Fruit fly (Drosophila melanogaster) whole organism, embryonic: Measurements from ENCODE around the gene CG2021.

Experiments
- B-H2 ChIP-seq: fragments of 200-800 bp; sonication (Bioruptor generic); optimal IDR thresholded peaks from 2 replicates; lab custom pipeline; 2018; ENCODE audit warnings: missing biosample characterization, mild to moderate bottlenecking, missing genetic modification characterization
- CG10543 ChIP-seq: fragments of 200-800 bp; sonication (Bioruptor generic); optimal IDR thresholded peaks from 3 replicates; lab custom pipeline; 2017; ENCODE audit warnings: missing biosample characterization, mild to moderate bottlenecking, missing genetic modification characterization, moderate library complexity
- CG11560 ChIP-seq: fragments of 200-800 bp; sonication (Bioruptor generic); IDR thresholded peaks from 3 replicates; pipeline ENCODE4 v1.3.6; 2022; ENCODE audit warnings: missing biosample characterization, missing genetic modification characterization
- CG11695 ChIP-seq: fragments of 200-800 bp; sonication (Bioruptor generic); IDR thresholded peaks from 3 replicates; pipeline ENCODE4 v1.3.6; 2022; ENCODE audit warnings: missing biosample characterization, missing genetic modification characterization
- CG12219 ChIP-seq: fragments of 200-800 bp; sonication (Bioruptor generic); optimal IDR thresholded peaks from 3 replicates; lab custom pipeline; 2018; ENCODE audit warnings: missing biosample characterization, mild to moderate bottlenecking, missing genetic modification characterization
- CG14014 ChIP-seq: fragments of 200-800 bp; sonication (Bioruptor generic); IDR thresholded peaks from 2 replicates; pipeline ENCODE4 v1.3.6; 2022; ENCODE audit warnings: missing biosample characterization, missing genetic modification characterization
- CG14667 ChIP-seq: fragments of 200-800 bp; sonication (Bioruptor generic); IDR thresholded peaks from 2 replicates; pipeline ENCODE4 v1.3.6; 2022; ENCODE audit warnings: missing biosample characterization, missing genetic modification characterization
- CG18476 ChIP-seq: fragments of 200-800 bp; sonication (Bioruptor generic); optimal IDR thresholded peaks from 2 replicates; lab custom pipeline; 2016; ENCODE audit warnings: missing biosample characterization, mild to moderate bottlenecking, missing genetic modification characterization
- CG34224 ChIP-seq: fragments of 200-800 bp; sonication (Bioruptor generic); IDR thresholded peaks from 3 replicates; pipeline ENCODE4 v1.3.6; 2022; ENCODE audit warnings: missing biosample characterization, missing genetic modification characterization; ENCODE audit not compliant: partially characterized antibody
- CG34376 ChIP-seq: fragments of 200-800 bp; sonication (Bioruptor generic); optimal IDR thresholded peaks from 2 replicates; lab custom pipeline; 2018; ENCODE audit warnings: missing biosample characterization, mild to moderate bottlenecking, missing genetic modification characterization
- CG34422 ChIP-seq: fragments of 200-800 bp; sonication (Bioruptor generic); IDR thresholded peaks from 3 replicates; pipeline ENCODE4 v1.3.6; 2022; ENCODE audit warnings: missing biosample characterization, missing genetic modification characterization
- CG4360 ChIP-seq: fragments of 200-800 bp; sonication (Bioruptor generic); IDR thresholded peaks from 2 replicates; pipeline ENCODE4 v1.3.6; 2022; ENCODE audit warnings: missing biosample characterization, missing genetic modification characterization
- CG5953 ChIP-seq: fragments of 200-800 bp; sonication (Bioruptor generic); IDR thresholded peaks from 2 replicates; pipeline ENCODE4 v1.3.6; 2022; ENCODE audit warnings: missing biosample characterization, missing genetic modification characterization
- CG7357 ChIP-seq: fragments of 200-800 bp; sonication (Bioruptor generic); IDR thresholded peaks from 3 replicates; pipeline ENCODE4 v1.3.6; 2022; ENCODE audit warnings: missing biosample characterization, missing genetic modification characterization
- CG8089 ChIP-seq: fragments of 200-800 bp; sonication (Bioruptor generic); optimal IDR thresholded peaks from 3 replicates; lab custom pipeline; 2016; ENCODE audit warnings: missing biosample characterization, missing genetic modification characterization
- Dbx ChIP-seq: fragments of 200-800 bp; sonication (Bioruptor generic); IDR thresholded peaks from 3 replicates; pipeline ENCODE4 v1.3.6; 2022; ENCODE audit warnings: missing biosample characterization, missing genetic modification characterization
- Dfd ChIP-seq, 2 experiments: fragments of >200 bp; optimal IDR thresholded peaks; 2 replicates each; lab custom pipeline; 2017; ENCODE audit warnings: missing biosample characterization in 2 of 2, missing genetic modification characterization in 2 of 2
- GATAe ChIP-seq: fragments of 200-800 bp; sonication (Bioruptor generic); conservative IDR thresholded peaks from 2 replicates; pipeline ENCODE4 v1.3.6; 2022; ENCODE audit warnings: missing biosample characterization, missing genetic modification characterization
- HHEX ChIP-seq: fragments of 200-800 bp; sonication (Bioruptor generic); optimal IDR thresholded peaks from 3 replicates; lab custom pipeline; 2017; ENCODE audit warnings: missing biosample characterization, mild to moderate bottlenecking, missing genetic modification characterization, missing genetic modification reagents
- Hey ChIP-seq: fragments of 200-800 bp; sonication (Bioruptor generic); optimal IDR thresholded peaks from 3 replicates; lab custom pipeline; 2018; ENCODE audit warnings: missing biosample characterization, mild to moderate bottlenecking, missing genetic modification characterization
- HmgZ ChIP-seq: fragments of 200-800 bp; sonication (Bioruptor generic); optimal IDR thresholded peaks from 2 replicates; lab custom pipeline; 2018; ENCODE audit warnings: missing biosample characterization, mild to moderate bottlenecking, missing genetic modification characterization
- Hr3 ChIP-seq: fragments of 200-800 bp; sonication (Bioruptor generic); optimal IDR thresholded peaks from 3 replicates; lab custom pipeline; 2016; ENCODE audit warnings: missing biosample characterization, missing genetic modification characterization
- Kr ChIP-seq: fragments of 200-800 bp; sonication (Bioruptor generic); optimal IDR thresholded peaks from 2 replicates; lab custom pipeline; 2017; ENCODE audit warnings: missing biosample characterization, mild to moderate bottlenecking, missing genetic modification characterization
- Meics ChIP-seq: fragments of 200-800 bp; sonication (Bioruptor generic); optimal IDR thresholded peaks from 2 replicates; lab custom pipeline; 2017; ENCODE audit warnings: missing biosample characterization, mild to moderate bottlenecking, missing genetic modification characterization
- NC2β ChIP-seq: fragments of 200-800 bp; sonication (Bioruptor generic); optimal IDR thresholded peaks from 2 replicates; lab custom pipeline; 2016; ENCODE audit warnings: missing biosample characterization, missing genetic modification characterization
- NK7.1 ChIP-seq: fragments of 200-800 bp; sonication (Bioruptor generic); optimal IDR thresholded peaks from 3 replicates; lab custom pipeline; 2016; ENCODE audit warnings: missing biosample characterization, missing genetic modification characterization
- Nf-YC ChIP-seq: fragments of 200-800 bp; optimal IDR thresholded peaks from 3 replicates; lab custom pipeline; 2019; ENCODE audit warnings: missing biosample characterization, mild to moderate bottlenecking, missing genetic modification characterization, moderate library complexity
- Pdp1 ChIP-seq, 2 experiments: fragments of 200-800 bp; sonication (Bioruptor generic); optimal IDR thresholded peaks; 3 replicates each; lab custom pipeline; 2016; ENCODE audit warnings: missing biosample characterization in 2 of 2, missing genetic modification characterization in 2 of 2, mild to moderate bottlenecking in 1 of 2, moderate library complexity in 1 of 2
- Ptx1 ChIP-seq: fragments of 200-800 bp; sonication (Bioruptor generic); IDR thresholded peaks from 2 replicates; pipeline ENCODE4 v1.3.6; 2022; ENCODE audit warnings: missing biosample characterization, missing genetic modification characterization
- Six4 ChIP-seq: fragments of 200-800 bp; sonication (Bioruptor generic); optimal IDR thresholded peaks from 2 replicates; lab custom pipeline; 2016; ENCODE audit warnings: missing biosample characterization, missing genetic modification characterization
- Sox102F ChIP-seq: fragments of 200-800 bp; sonication (Bioruptor generic); optimal IDR thresholded peaks from 2 replicates; lab custom pipeline; 2018; ENCODE audit warnings: missing biosample characterization, mild to moderate bottlenecking, missing genetic modification characterization, moderate library complexity
- ab ChIP-seq: fragments of 200-800 bp; sonication (Bioruptor generic); optimal IDR thresholded peaks from 2 replicates; lab custom pipeline; 2016; ENCODE audit warnings: missing biosample characterization, missing genetic modification characterization
- bab2 ChIP-seq: fragments of 200-800 bp; sonication (Bioruptor generic); optimal IDR thresholded peaks from 2 replicates; lab custom pipeline; 2016; ENCODE audit warnings: missing biosample characterization, missing genetic modification characterization
- bowl ChIP-seq: fragments of 200-800 bp; sonication (Bioruptor generic); IDR thresholded peaks from 2 replicates; pipeline ENCODE4 v1.3.6; 2022; ENCODE audit warnings: missing biosample characterization, missing genetic modification characterization
- cg ChIP-seq: fragments of 200-800 bp; sonication (Bioruptor generic); optimal IDR thresholded peaks from 3 replicates; lab custom pipeline; 2019; ENCODE audit warnings: missing biosample characterization, mild to moderate bottlenecking, missing genetic modification characterization, moderate library complexity
- cwo ChIP-seq: fragments of 200-800 bp; sonication (Bioruptor generic); optimal IDR thresholded peaks from 3 replicates; lab custom pipeline; 2017; ENCODE audit warnings: missing biosample characterization, missing genetic modification characterization, mild to moderate bottlenecking, moderate library complexity, missing genetic modification reagents
- ems ChIP-seq: fragments of 200-800 bp; sonication (Bioruptor generic); optimal IDR thresholded peaks from 3 replicates; lab custom pipeline; 2016; ENCODE audit warnings: missing biosample characterization, missing genetic modification characterization
- exex ChIP-seq: fragments of 200-800 bp; sonication (Bioruptor generic); optimal IDR thresholded peaks from 4 replicates; lab custom pipeline; 2018; ENCODE audit warnings: missing biosample characterization, mild to moderate bottlenecking, missing genetic modification characterization, moderate library complexity
- grn ChIP-seq: fragments of 200-800 bp; sonication (Bioruptor generic); optimal IDR thresholded peaks from 3 replicates; lab custom pipeline; 2017; ENCODE audit warnings: missing biosample characterization, missing genetic modification characterization
- gsb ChIP-seq: fragments of 200-800 bp; sonication (Bioruptor generic); IDR thresholded peaks from 2 replicates; pipeline ENCODE4 v1.3.6; 2022; ENCODE audit warnings: missing biosample characterization, missing genetic modification characterization
- gt ChIP-seq: fragments of 200-800 bp; sonication (Bioruptor generic); IDR thresholded peaks from 2 replicates; pipeline ENCODE4 v1.3.6; 2022; ENCODE audit warnings: missing biosample characterization, missing genetic modification characterization
- insv ChIP-seq, 2 experiments: fragments of 200-800 bp; sonication (Bioruptor generic); optimal IDR thresholded peaks; 3 replicates each; lab custom pipeline; 2016 to 2018; ENCODE audit warnings: missing biosample characterization in 2 of 2, missing genetic modification characterization in 2 of 2
- inv ChIP-seq: fragments of 200-800 bp; sonication (Bioruptor generic); IDR thresholded peaks from 2 replicates; pipeline ENCODE4 v1.3.6; 2022; ENCODE audit warnings: missing biosample characterization, missing genetic modification characterization; ENCODE audit not compliant: partially characterized antibody
- kay ChIP-seq: fragments of 200-800 bp; sonication (Bioruptor generic); optimal IDR thresholded peaks from 2 replicates; lab custom pipeline; 2016; ENCODE audit warnings: missing biosample characterization, missing genetic modification characterization
- mirr ChIP-seq: fragments of 200-800 bp; sonication (Bioruptor generic); optimal IDR thresholded peaks from 3 replicates; lab custom pipeline; 2018; ENCODE audit warnings: missing biosample characterization, mild to moderate bottlenecking, missing genetic modification characterization
- pfk ChIP-seq: fragments of 200-800 bp; sonication (Bioruptor generic); optimal IDR thresholded peaks from 2 replicates; lab custom pipeline; 2018; ENCODE audit warnings: missing biosample characterization, mild to moderate bottlenecking, missing genetic modification characterization, moderate library complexity
- pzg ChIP-seq: fragments of 200-800 bp; sonication (Bioruptor generic); optimal IDR thresholded peaks from 3 replicates; lab custom pipeline; 2018; ENCODE audit warnings: missing biosample characterization, mild to moderate bottlenecking, missing genetic modification characterization, moderate library complexity
- sd ChIP-seq: fragments of 200-800 bp; sonication (Bioruptor generic); optimal IDR thresholded peaks from 3 replicates; lab custom pipeline; 2018; ENCODE audit warnings: missing biosample characterization, mild to moderate bottlenecking, missing genetic modification characterization, moderate library complexity
- sug ChIP-seq: fragments of 200-800 bp; optimal IDR thresholded peaks from 2 replicates; lab custom pipeline; 2019; ENCODE audit warnings: missing biosample characterization, mild to moderate bottlenecking, missing genetic modification characterization, moderate library complexity
- yki ChIP-seq: fragments of >200 bp; optimal IDR thresholded peaks from 3 replicates; lab custom pipeline; 2018
- z ChIP-seq: fragments of 200-800 bp; sonication (Bioruptor generic); IDR thresholded peaks from 3 replicates; pipeline ENCODE4 v1.3.6; 2022; ENCODE audit warnings: missing biosample characterization, missing genetic modification characterization
- zfh1 ChIP-seq: fragments of 200-800 bp; sonication (Bioruptor generic); IDR thresholded peaks from 3 replicates; pipeline ENCODE4 v1.3.6; 2022; ENCODE audit warnings: missing biosample characterization, missing genetic modification characterization

The CG2021 gene

dm6 chr3L:1789339-1789738 is 12.1 kb upstream of the CG2021 start:
- TF ChIP-seq HmgZ (peak; percentile 18), Dfd (GFP tag; optimal IDR thresholded peaks at IDR 0.05; lab: Kevin White, UChicago) (no peak), pfk (GFP tag; lab: Kevin White, UChicago) (peak; percentile 55), CG18476 (no peak), CG10543 (GFP tag; lab: Kevin White, UChicago) (peak; percentile 55), Nf-YC (tag; lab: Kevin White, UChicago) (no peak), kay (GFP tag; lab: Kevin White, UChicago) (peak; percentile 28), sug (peak; percentile 66), GATAe (GFP tag; lab: Robert Waterston, UW) (peak; percentile 57), insv (GFP tag; optimal IDR thresholded peaks at IDR 0.05; lab: Kevin White, UChicago) (no peak), Pdp1 (GFP tag; optimal IDR thresholded peaks at IDR 0.05; lab: Kevin White, UChicago) (peak in 1 of 2 experiments; percentile 66), cwo (GFP tag; lab: Kevin White, UChicago) (no peak), CG5953 (GFP tag; lab: Robert Waterston, UW) (no peak), sd (tag; lab: Kevin White, UChicago) (peak; percentile 78), grn (GFP tag; lab: Kevin White, UChicago) (peak; percentile 3), mirr (GFP tag; lab: Kevin White, UChicago) (peak; percentile 34), CG34376 (GFP tag; lab: Kevin White, UChicago) (peak; percentile 65), exex (tag; lab: Kevin White, UChicago) (peak; percentile 69), Dbx (GFP tag; lab: Robert Waterston, UW) (0 out of 3 replicates have a peak, but pooled peaks have one; percentile 8), zfh1 (no peak), Hey (tag; lab: Kevin White, UChicago) (peak; percentile 97)

dm6 chr3L:1784092-1784491 is 6.9 kb upstream of the CG2021 start:
- TF ChIP-seq ab (no peak), z (GFP tag; lab: Robert Waterston, UW) (peak; percentile 13; the same call in 1 of the 3 replicates), CG14667 (GFP tag; lab: Robert Waterston, UW) (no peak), CG8089 (GFP tag; lab: Kevin White, UChicago) (no peak), HHEX (GFP tag; lab: Kevin White, UChicago) (no peak), bowl (GFP tag; lab: Robert Waterston, UW) (no peak), inv (GFP tag; lab: Robert Waterston, UW) (no peak), ems (GFP tag; lab: Kevin White, UChicago) (no peak), cg (GFP tag; lab: Kevin White, UChicago) (peak; percentile 28), CG11695 (GFP tag; lab: Robert Waterston, UW) (no peak), CG4360 (GFP tag; lab: Robert Waterston, UW) (no peak), bab2 (GFP tag; lab: Kevin White, UChicago) (no peak), CG34224 (no peak), Sox102F (GFP tag; lab: Kevin White, UChicago) (no peak), Ptx1 (GFP tag; lab: Robert Waterston, UW) (no peak), pzg (no peak), NC2β (GFP tag; lab: Kevin White, UChicago) (no peak), yki (lab: Kevin White, UChicago) (no peak), NK7.1 (no peak), CG14014 (GFP tag; lab: Robert Waterston, UW) (no peak), CG12219 (GFP tag; lab: Kevin White, UChicago) (no peak), Kr (no peak), CG34422 (GFP tag; lab: Robert Waterston, UW) (no peak), Hr3 (GFP tag; lab: Kevin White, UChicago) (no peak), CG7357 (no peak), sd (tag; lab: Kevin White, UChicago) (peak; percentile 99), exex (tag; lab: Kevin White, UChicago) (peak; percentile 68), B-H2 (GFP tag; lab: Kevin White, UChicago) (no peak), gsb (GFP tag; lab: Robert Waterston, UW) (no peak), CG11560 (no peak), Meics (GFP tag; lab: Kevin White, UChicago) (no peak), Six4 (GFP tag; lab: Kevin White, UChicago) (no peak), gt (GFP tag; lab: Robert Waterston, UW) (no peak)
